Worm (Caenorhabditis elegans) whole organism, L4 larva: ENCODE results near the gene slc-36.2.
"Not testable (repeated sequence)": the region's sequence is repeated elsewhere in the genome, so short reads cannot be mapped to it uniquely, and the experiment has no call there.

Experiments used
- Y105C5A.15 ChIP-seq: fragments of 200-800 bp; sonication (Bioruptor generic); IDR thresholded peaks from 2 replicates; pipeline ENCODE4 v1.3.6; 2022; ENCODE audit warnings: missing genetic modification characterization, missing compliant biosample characterization
- Y5F2A.4 ChIP-seq: fragments of 200-800 bp; sonication (Bioruptor generic); optimal IDR thresholded peaks from 2 replicates; lab custom pipeline; 2018; ENCODE audit warnings: mild to moderate bottlenecking, missing genetic modification characterization, missing compliant biosample characterization
- ZK546.5 ChIP-seq, 2 experiments: sonication (generic microtip); optimal IDR thresholded peaks; 2 replicates each; lab custom pipeline; 2017; ENCODE audit warnings: missing biosample characterization in 2 of 2, missing genetic modification characterization in 2 of 2
- aha-1 ChIP-seq: fragments of 150-350 bp; peaks from one replicate; lab custom pipeline; 2014; ENCODE audit warnings: missing biosample characterization, missing genetic modification characterization
- ama-1 ChIP-seq: fragments of 150-350 bp; optimal IDR thresholded peaks from 2 replicates; lab custom pipeline; 2014; ENCODE audit warnings: inconsistent platforms, mixed read lengths
- arid-1 ChIP-seq: fragments of 200-800 bp; sonication (Bioruptor generic); conservative IDR thresholded peaks from 2 replicates; pipeline ENCODE4 v1.3.6; 2022; ENCODE audit warnings: missing genetic modification reagents, missing genetic modification characterization, missing compliant biosample characterization
- ceh-44 ChIP-seq: fragments of 200-800 bp; sonication (Bioruptor generic); IDR thresholded peaks from 2 replicates; pipeline ENCODE4 v1.3.6; 2022; ENCODE audit warnings: missing genetic modification reagents, missing genetic modification characterization, missing compliant biosample characterization
- daf-12 ChIP-seq: fragments of 150-350 bp; optimal IDR thresholded peaks from 2 replicates; lab custom pipeline; 2014; ENCODE audit warnings: missing biosample characterization, missing genetic modification reagents, missing genetic modification characterization
- dmd-6 ChIP-seq: fragments of 200-800 bp; sonication (Bioruptor generic); IDR thresholded peaks from 2 replicates; pipeline ENCODE4 v1.3.6; 2022; ENCODE audit warnings: missing genetic modification reagents, missing genetic modification characterization, missing compliant biosample characterization
- duxl-1 ChIP-seq: sonication (generic microtip); optimal IDR thresholded peaks from 2 replicates; lab custom pipeline; 2016; ENCODE audit warnings: mild to moderate bottlenecking, missing genetic modification characterization, moderate library complexity, missing compliant biosample characterization; ENCODE audit not compliant: poor library complexity
- dve-1 ChIP-seq: sonication (generic microtip); optimal IDR thresholded peaks from 2 replicates; lab custom pipeline; 2017; ENCODE audit warnings: antibody characterized with exemption, mild to moderate bottlenecking, missing genetic modification characterization, missing compliant biosample characterization; ENCODE audit not compliant: insufficient read depth
- egl-27 ChIP-seq: sonication (generic microtip); optimal IDR thresholded peaks from 3 replicates; lab custom pipeline; 2017; ENCODE audit warnings: missing biosample characterization, missing genetic modification reagents, missing genetic modification characterization
- egl-43 ChIP-seq: fragments of 200-800 bp; sonication (Bioruptor generic); IDR thresholded peaks from 2 replicates; pipeline ENCODE4 v1.3.6; 2022; ENCODE audit warnings: missing genetic modification reagents, missing genetic modification characterization, missing compliant biosample characterization
- hlh-11 ChIP-seq: fragments of 200-800 bp; sonication (Bioruptor generic); optimal IDR thresholded peaks from 2 replicates; lab custom pipeline; 2018; ENCODE audit warnings: mild to moderate bottlenecking, missing genetic modification characterization, missing compliant biosample characterization
- lin-15B ChIP-seq: fragments of 150-350 bp; sonication (generic microtip); optimal IDR thresholded peaks from 3 replicates; lab custom pipeline; 2014; ENCODE audit warnings: missing biosample characterization, missing genetic modification characterization
- lin-38 ChIP-seq: fragments of 200-800 bp; sonication (Bioruptor generic); IDR thresholded peaks from 2 replicates; pipeline ENCODE4 v1.3.6; 2022; ENCODE audit warnings: missing genetic modification reagents, missing genetic modification characterization, missing compliant biosample characterization
- lin-39 ChIP-seq: fragments of 150-350 bp; optimal IDR thresholded peaks from 2 replicates; lab custom pipeline; 2014; ENCODE audit warnings: missing biosample characterization, missing genetic modification reagents, missing genetic modification characterization
- mxl-3 ChIP-seq: fragments of 200-800 bp; sonication (Bioruptor generic); optimal IDR thresholded peaks from 2 replicates; lab custom pipeline; 2018; ENCODE audit warnings: mild to moderate bottlenecking, missing genetic modification characterization, missing compliant biosample characterization
- nhr-237 ChIP-seq: sonication (generic microtip); optimal IDR thresholded peaks from 2 replicates; lab custom pipeline; 2017; ENCODE audit warnings: missing biosample characterization, missing genetic modification characterization
- nhr-28 ChIP-seq: fragments of 150-350 bp; optimal IDR thresholded peaks from 2 replicates; lab custom pipeline; 2014; ENCODE audit warnings: missing biosample characterization, missing genetic modification characterization
- pha-4 ChIP-seq, 2 experiments: fragments of 150-350 bp in 1 of 2; fragments of 200-800 bp in 1 of 2; sonication (Bioruptor generic) in 1 of 2; IDR thresholded peaks in 1 of 2; optimal IDR thresholded peaks in 1 of 2; 2 replicates each; pipeline versions ENCODE4 v1.3.6 to Lab custom; 2014 to 2022; ENCODE audit warnings: missing genetic modification characterization in 2 of 2, missing genetic modification reagents in 2 of 2, missing biosample characterization in 1 of 2, missing compliant biosample characterization in 1 of 2
- php-3 ChIP-seq: fragments of 200-800 bp; sonication (Bioruptor generic); IDR thresholded peaks from 2 replicates; pipeline ENCODE4 v1.3.6; 2022; ENCODE audit warnings: missing genetic modification reagents, missing genetic modification characterization, missing compliant biosample characterization
- pqm-1 ChIP-seq: sonication (generic microtip); optimal IDR thresholded peaks from 2 replicates; lab custom pipeline; 2017; ENCODE audit warnings: missing biosample characterization, missing genetic modification characterization
- skn-1 ChIP-seq: fragments of 150-350 bp; optimal IDR thresholded peaks from 2 replicates; lab custom pipeline; 2014; ENCODE audit warnings: missing biosample characterization, missing genetic modification characterization
- tra-1 ChIP-seq: fragments of 200-800 bp; sonication (Bioruptor generic); IDR thresholded peaks from 2 replicates; pipeline ENCODE4 v1.3.6; 2022; ENCODE audit warnings: missing genetic modification reagents, missing genetic modification characterization, missing compliant biosample characterization
- unc-62 ChIP-seq, 3 experiments: fragments of 150-350 bp in 1 of 3; sonication (generic microtip); optimal IDR thresholded peaks in 2 of 3; peaks in 1 of 3; 1 replicate in 1 of 3; 2 replicates in 2 of 3; lab custom pipeline; 2014 to 2017; ENCODE audit warnings: missing biosample characterization in 3 of 3, missing genetic modification characterization in 3 of 3, missing genetic modification reagents in 3 of 3, missing genotype in 1 of 3
- zip-11 ChIP-seq: fragments of 200-800 bp; sonication (Bioruptor generic); IDR thresholded peaks from 2 replicates; pipeline ENCODE4 v1.3.6; 2022; ENCODE audit warnings: missing genetic modification characterization, missing compliant biosample characterization
- ztf-11 ChIP-seq: fragments of 150-350 bp; optimal IDR thresholded peaks from 2 replicates; lab custom pipeline; 2014; ENCODE audit warnings: missing biosample characterization, missing genetic modification characterization

The slc-36.2 gene

ce11 chrII:515765-516164 lies 6.6 kb upstream of the slc-36.2 start, which contains the start of gene mab-9:
TSS of gene mab-9 (plus strand) at chrII:516024.
- TF ChIP-seq unc-62 (GFP tag; optimal IDR thresholded peaks at IDR 0.05 in 1 of 2; lab: Kevin White, UChicago) (peak in 1 of 2 experiments; percentile 5), unc-62 (tag; optimal IDR thresholded peaks at IDR 0.05; lab: Kevin White, UChicago) (no peak), lin-15B (tag; lab: Kevin White, UChicago) (no peak)
- TF ChIP-seq, all 104 proteins: peak for 1

ce11 chrII:521720-522119 lies 682 bp upstream of the slc-36.2 start:
- TF ChIP-seq arid-1 (GFP tag; lab: Robert Waterston, UW) = no peak
- no peak for TF ChIP-seq Y105C5A.15 (GFP tag; lab: Robert Waterston, UW)
- TF ChIP-seq nhr-237 (tag; lab: Kevin White, UChicago) = no peak
- TF ChIP-seq php-3 = no peak
- no peak for TF ChIP-seq ztf-11
- no peak for TF ChIP-seq lin-39
- TF ChIP-seq pqm-1 (tag; lab: Kevin White, UChicago) = peak; percentile 76
- peak; percentile 13 for TF ChIP-seq dve-1 (tag; lab: Kevin White, UChicago)
- no peak for TF ChIP-seq pha-4 (GFP tag; IDR thresholded peaks at IDR 0.05; lab: Robert Waterston, UW)
- TF ChIP-seq pha-4 (tag; optimal IDR thresholded peaks at IDR 0.05; lab: Kevin White, UChicago) = no peak

- TF ChIP-seq egl-43 (GFP tag; lab: Robert Waterston, UW) = no peak
- peak; percentile 25 for TF ChIP-seq aha-1 (tag; lab: Kevin White, UChicago)
- TF ChIP-seq zip-11 (GFP tag; lab: Robert Waterston, UW) = no peak
- TF ChIP-seq tra-1 (GFP tag; lab: Robert Waterston, UW) = no peak
- no peak for TF ChIP-seq ceh-44
- no peak for TF ChIP-seq daf-12 (tag; lab: Kevin White, UChicago)
- no peak for TF ChIP-seq egl-27 (tag; lab: Kevin White, UChicago)
- TF ChIP-seq, all 104 proteins: peak for 1
These were observed 4.0 kb downstream of the slc-36.2 start, which contains the start of gene lgc-34 for ce11 chrII:526375-526774. TSS of gene lgc-34 (plus strand) at chrII:526574.

ce11 chrII:535226-535625 lies 12.8 kb downstream of the slc-36.2 start, which contains the start of gene T27A1.3:
TSS of gene T27A1.3 (plus strand) at chrII:535526.
- not testable (repeated sequence) for TF ChIP-seq unc-62 (GFP tag; optimal IDR thresholded peaks at IDR 0.05 in 1 of 2; lab: Kevin White, UChicago); unc-62 (tag; optimal IDR thresholded peaks at IDR 0.05; lab: Kevin White, UChicago); duxl-1 (tag; lab: Kevin White, UChicago); dmd-6 (GFP tag; lab: Robert Waterston, UW)

- TF ChIP-seq unc-62 (GFP tag; optimal IDR thresholded peaks at IDR 0.05 in 1 of 2; lab: Kevin White, UChicago) (no peak), unc-62 (tag; optimal IDR thresholded peaks at IDR 0.05; lab: Kevin White, UChicago) (no peak), nhr-237 (tag; lab: Kevin White, UChicago) (no peak)
These were observed 14.4 kb downstream of the slc-36.2 start, which contains the start of gene T27A1.2 for ce11 chrII:536775-537174. TSS of gene T27A1.2 (minus strand) at chrII:536875.

- TF ChIP-seq nhr-28 (tag; lab: Kevin White, UChicago) (peak; percentile 48), hlh-11 (peak; percentile 2), skn-1 (no peak), mxl-3 (GFP tag; lab: Kevin White, UChicago) (peak; percentile 47), ZK546.5 (tag; optimal IDR thresholded peaks at IDR 0.05; lab: Kevin White, UChicago) (no peak), Y5F2A.4 (no peak), lin-38 (no peak), egl-27 (tag; lab: Kevin White, UChicago) (no peak), ama-1 (lab: Kevin White, UChicago) (no peak), aha-1 (tag; lab: Kevin White, UChicago) (peak; percentile 58)
These were observed 20.0 kb downstream of the slc-36.2 start for ce11 chrII:542416-542815.
